Worm (Caenorhabditis elegans) whole organism, midembryonic: ENCODE measurements around the gene nhr-216.

Experiments used
- T22C8.4 ChIP-seq: fragments of 200-800 bp; sonication (Bioruptor generic); IDR thresholded peaks from 2 replicates; pipeline ENCODE4 v1.3.6; 2022; ENCODE audit warnings: missing genetic modification characterization, missing compliant biosample characterization
- cog-1 ChIP-seq: sonication (generic microtip); optimal IDR thresholded peaks from 2 replicates; lab custom pipeline; 2016; ENCODE audit warnings: missing genetic modification characterization, missing compliant biosample characterization
- flt-1 ChIP-seq: fragments of 200-800 bp; sonication (Bioruptor generic); IDR thresholded peaks from 2 replicates; pipeline ENCODE4 v1.3.6; 2022; ENCODE audit warnings: missing genetic modification characterization, missing compliant biosample characterization
- klf-2 ChIP-seq: fragments of 200-800 bp; sonication (Bioruptor generic); conservative IDR thresholded peaks from 2 replicates; pipeline ENCODE4 v1.3.6; 2022; ENCODE audit warnings: missing genetic modification reagents, missing genetic modification characterization, missing compliant biosample characterization
- med-1 ChIP-seq: sonication (generic microtip); optimal IDR thresholded peaks from 2 replicates; lab custom pipeline; 2017; ENCODE audit warnings: missing genetic modification characterization, mild to moderate bottlenecking, missing compliant biosample characterization, antibody characterized with exemption, missing genetic modification reagents; ENCODE audit not compliant: insufficient read depth
- ref-1 ChIP-seq: fragments of 200-800 bp; sonication (Bioruptor generic); conservative IDR thresholded peaks from 2 replicates; pipeline ENCODE4 v1.3.6; 2022; ENCODE audit warnings: missing genetic modification reagents, missing genetic modification characterization, missing compliant biosample characterization
- tab-1 ChIP-seq: fragments of 200-800 bp; sonication (Bioruptor generic); IDR thresholded peaks from 2 replicates; pipeline ENCODE4 v1.3.6; 2022; ENCODE audit warnings: missing genetic modification characterization, missing compliant biosample characterization
- ztf-23 ChIP-seq: fragments of 200-800 bp; sonication (Bioruptor generic); IDR thresholded peaks from 2 replicates; pipeline ENCODE4 v1.3.6; 2022; ENCODE audit warnings: missing genetic modification reagents, missing genetic modification characterization, missing compliant biosample characterization
- ztf-29 ChIP-seq: fragments of 200-800 bp; sonication (Bioruptor generic); IDR thresholded peaks from 2 replicates; pipeline ENCODE4 v1.3.6; 2022; ENCODE audit warnings: missing genetic modification reagents, missing genetic modification characterization, missing compliant biosample characterization

nhr-216 gene

DNA sequence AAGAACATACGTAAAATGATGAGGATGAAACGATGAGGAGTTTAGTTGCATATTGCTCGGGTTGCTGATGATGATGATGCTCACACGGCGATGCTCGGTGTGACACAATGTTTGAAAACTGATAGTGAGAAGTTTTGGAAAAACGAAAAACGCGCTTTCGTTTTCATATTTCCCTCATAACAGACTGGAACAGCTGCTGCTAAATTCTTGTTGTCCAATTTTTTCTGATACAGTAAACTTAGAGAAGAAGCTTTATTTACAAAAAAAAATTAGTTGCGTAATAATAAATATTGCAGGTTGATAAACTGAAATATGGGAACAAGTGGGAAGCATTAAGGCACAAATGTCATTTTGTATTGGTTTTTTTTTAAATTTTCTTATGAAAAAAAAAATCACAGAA, 34.1 kb downstream of the nhr-216 start, which contains the start of gene ceh-33:
Gene ceh-33, minus strand, starts transcription at position 101 of the 400 bp plus-strand sequence.
- no peak for TF ChIP-seq flt-1
- TF ChIP-seq klf-2 (GFP tag; lab: Robert Waterston, UW): no peak

- TF ChIP-seq klf-2 (GFP tag; lab: Robert Waterston, UW) (no peak), med-1 (GFP tag; lab: Kevin White, UChicago) (no peak), ref-1 (no peak), ztf-23 (no peak), T22C8.4 (GFP tag; lab: Robert Waterston, UW) (no peak), cog-1 (tag; lab: Kevin White, UChicago) (no peak), tab-1 (GFP tag; lab: Robert Waterston, UW) (no peak), ztf-29 (GFP tag; lab: Robert Waterston, UW) (no peak), flt-1 (no peak)
Observed at ce11 chrV:5322815-5323214, 35.9 kb downstream of the nhr-216 start.

DNA sequence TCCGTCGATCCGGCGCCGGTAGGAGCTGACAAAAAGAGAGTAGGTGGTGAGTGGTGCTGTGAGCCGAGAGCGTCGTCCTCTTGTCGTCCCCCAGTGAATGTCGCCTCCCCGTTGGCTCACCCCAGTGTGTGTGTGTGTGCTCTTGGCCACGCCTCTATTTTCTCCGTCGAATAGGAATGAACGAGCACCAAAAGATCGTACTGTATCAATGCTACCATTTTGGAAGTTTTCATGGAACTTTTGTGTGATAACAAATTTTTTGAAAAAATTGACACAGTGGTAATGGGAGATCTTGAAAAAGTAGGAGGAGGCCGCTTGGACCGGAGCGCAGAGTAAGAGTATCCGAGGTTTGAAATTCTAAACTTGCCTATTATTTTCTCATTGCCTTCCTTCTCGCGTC, 39.2 kb downstream of the nhr-216 start, which contains the start of gene ceh-34:
Gene ceh-34, minus strand, starts transcription at position 101 of the 400 bp plus-strand sequence.
- TF ChIP-seq flt-1 (no peak), tab-1 (GFP tag; lab: Robert Waterston, UW) (no peak), med-1 (GFP tag; lab: Kevin White, UChicago) (no peak), ztf-29 (GFP tag; lab: Robert Waterston, UW) (no peak), ztf-23 (no peak)

- TF ChIP-seq ztf-29 (GFP tag; lab: Robert Waterston, UW) (no peak), T22C8.4 (GFP tag; lab: Robert Waterston, UW) (no peak), ztf-23 (no peak), tab-1 (GFP tag; lab: Robert Waterston, UW) (no peak), flt-1 (no peak), ref-1 (no peak), klf-2 (GFP tag; lab: Robert Waterston, UW) (no peak), med-1 (GFP tag; lab: Kevin White, UChicago) (no peak), cog-1 (tag; lab: Kevin White, UChicago) (no peak)
Observed at ce11 chrV:5318349-5318748, 40.3 kb downstream of the nhr-216 start.

DNA sequence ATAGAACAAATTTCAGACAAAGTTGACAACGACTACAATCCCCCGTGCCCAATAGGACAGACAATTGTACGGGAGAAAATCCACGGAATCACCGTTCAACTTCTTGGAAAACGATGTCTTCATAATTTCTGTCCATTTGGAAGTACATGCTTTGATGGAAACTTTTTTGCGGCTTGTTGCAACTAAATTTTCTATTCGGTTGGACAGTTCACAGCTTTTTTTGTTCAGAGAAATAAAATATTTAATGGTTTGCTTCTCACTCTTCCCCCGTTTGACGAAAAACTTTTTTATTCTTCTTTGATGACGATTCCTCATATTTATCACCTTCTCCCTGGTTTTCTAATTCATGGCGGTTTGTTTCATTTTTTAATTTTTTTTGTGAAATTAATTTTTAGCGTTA, 44.6 kb downstream of the nhr-216 start, which contains the start of gene C10G8.2:
Gene C10G8.2, plus strand, starts transcription at position 301 of the 400 bp plus-strand sequence.
- TF ChIP-seq cog-1 (tag; lab: Kevin White, UChicago) (no peak), klf-2 (GFP tag; lab: Robert Waterston, UW) (no peak), ztf-29 (GFP tag; lab: Robert Waterston, UW) (no peak), ztf-23 (no peak)

ce11 chrV:5312453-5312852, 46.2 kb downstream of the nhr-216 start, which contains the start of gene C10G8.3:
Gene C10G8.3 (plus strand): TSS chrV:5312753.
- no peak for TF ChIP-seq T22C8.4 (GFP tag; lab: Robert Waterston, UW)
- no peak for TF ChIP-seq ztf-23
- no peak for TF ChIP-seq ztf-29 (GFP tag; lab: Robert Waterston, UW)
- no peak for TF ChIP-seq flt-1
- no peak for TF ChIP-seq tab-1 (GFP tag; lab: Robert Waterston, UW)
- TF ChIP-seq klf-2 (GFP tag; lab: Robert Waterston, UW): no peak
- no peak for TF ChIP-seq med-1 (GFP tag; lab: Kevin White, UChicago)
- TF ChIP-seq ref-1: no peak
- TF ChIP-seq cog-1 (tag; lab: Kevin White, UChicago): no peak

- no peak for TF ChIP-seq med-1 (GFP tag; lab: Kevin White, UChicago)
- TF ChIP-seq klf-2 (GFP tag; lab: Robert Waterston, UW): no peak
- no peak for TF ChIP-seq T22C8.4 (GFP tag; lab: Robert Waterston, UW)
- TF ChIP-seq ztf-29 (GFP tag; lab: Robert Waterston, UW): no peak
- TF ChIP-seq tab-1 (GFP tag; lab: Robert Waterston, UW): no peak
Observed at ce11 chrV:5311635-5312034, 47.0 kb downstream of the nhr-216 start, which contains the start of gene C10G8.4. Gene C10G8.4 (plus strand): TSS chrV:5311935.

- TF ChIP-seq tab-1 (GFP tag; lab: Robert Waterston, UW): no peak
- no peak for TF ChIP-seq flt-1
Observed at ce11 chrV:5304366-5304765, 54.3 kb downstream of the nhr-216 start.
